Fruit fly (Drosophila melanogaster) whole organism, embryonic: ENCODE data around the gene rec.

Experiments used
- Aef1 ChIP-seq: fragments of 200-800 bp; sonication (Bioruptor generic); IDR thresholded peaks from 3 replicates; pipeline ENCODE4 v1.3.6; 2022; ENCODE audit warnings: missing biosample characterization, missing genetic modification characterization
- Bdp1 ChIP-seq: fragments of 200-800 bp; sonication (Bioruptor generic); optimal IDR thresholded peaks from 3 replicates; lab custom pipeline; 2016; ENCODE audit warnings: missing biosample characterization, missing genetic modification characterization
- CG13775 ChIP-seq: fragments of 200-800 bp; sonication (Bioruptor generic); optimal IDR thresholded peaks from 3 replicates; lab custom pipeline; 2017; ENCODE audit warnings: missing biosample characterization, mild to moderate bottlenecking, missing genetic modification characterization
- CG13894 ChIP-seq: fragments of 200-800 bp; sonication (Bioruptor generic); optimal IDR thresholded peaks from 3 replicates; lab custom pipeline; 2018; ENCODE audit warnings: missing biosample characterization, mild to moderate bottlenecking, missing genetic modification characterization, moderate library complexity
- CG14441 ChIP-seq: fragments of 200-800 bp; sonication (Bioruptor generic); IDR thresholded peaks from 2 replicates; pipeline ENCODE4 v1.3.6; 2022; ENCODE audit warnings: missing biosample characterization, missing genetic modification characterization
- CG14965 ChIP-seq: fragments of 200-800 bp; sonication (Bioruptor generic); optimal IDR thresholded peaks from 2 replicates; lab custom pipeline; 2016; ENCODE audit warnings: missing biosample characterization, missing genetic modification characterization, borderline replicate concordance
- CG17328 ChIP-seq: fragments of 200-800 bp; sonication (Bioruptor generic); IDR thresholded peaks from 2 replicates; pipeline ENCODE4 v1.3.6; 2022; ENCODE audit warnings: missing biosample characterization, missing genetic modification characterization
- CG17802 ChIP-seq: fragments of 200-800 bp; sonication (Bioruptor generic); optimal IDR thresholded peaks from 2 replicates; lab custom pipeline; 2018; ENCODE audit warnings: missing biosample characterization, mild to moderate bottlenecking, missing genetic modification characterization, moderate library complexity
- CG18619 ChIP-seq: fragments of 200-800 bp; sonication (Bioruptor generic); optimal IDR thresholded peaks from 3 replicates; lab custom pipeline; 2017; ENCODE audit warnings: missing biosample characterization, mild to moderate bottlenecking, missing genetic modification characterization
- CG2116 ChIP-seq: fragments of 200-800 bp; sonication (Bioruptor generic); optimal IDR thresholded peaks from 3 replicates; lab custom pipeline; 2018; ENCODE audit warnings: missing biosample characterization, mild to moderate bottlenecking, missing genetic modification characterization
- CG31365 ChIP-seq: fragments of 200-800 bp; sonication (Bioruptor generic); optimal IDR thresholded peaks from 2 replicates; lab custom pipeline; 2018; ENCODE audit warnings: missing biosample characterization, mild to moderate bottlenecking, missing genetic modification characterization
- CG3163 ChIP-seq: fragments of 200-800 bp; sonication (Bioruptor generic); optimal IDR thresholded peaks from 3 replicates; lab custom pipeline; 2016; ENCODE audit warnings: missing biosample characterization, missing genetic modification characterization
- CG32532 ChIP-seq: fragments of 200-800 bp; sonication (Bioruptor generic); IDR thresholded peaks from 2 replicates; pipeline ENCODE4 v1.3.6; 2022; ENCODE audit warnings: missing biosample characterization, missing genetic modification characterization
- CG33557 ChIP-seq: fragments of 200-800 bp; sonication (Bioruptor generic); optimal IDR thresholded peaks from 2 replicates; lab custom pipeline; 2019; ENCODE audit warnings: missing biosample characterization, mild to moderate bottlenecking, missing genetic modification characterization, moderate library complexity
- CG3847 ChIP-seq: fragments of 200-800 bp; sonication (Bioruptor generic); IDR thresholded peaks from 2 replicates; pipeline ENCODE4 v1.3.6; 2022; ENCODE audit warnings: missing biosample characterization, missing genetic modification characterization
- CG7987 ChIP-seq: fragments of 200-800 bp; sonication (Bioruptor generic); optimal IDR thresholded peaks from 2 replicates; lab custom pipeline; 2018; ENCODE audit warnings: missing biosample characterization, mild to moderate bottlenecking, missing genetic modification characterization, moderate library complexity
- CTCF ChIP-seq: fragments of 200-800 bp; sonication (Bioruptor generic); optimal IDR thresholded peaks from 2 replicates; lab custom pipeline; 2017; ENCODE audit warnings: missing biosample characterization, mild to moderate bottlenecking, missing genetic modification characterization, moderate library complexity
- D19A ChIP-seq: fragments of 200-800 bp; optimal IDR thresholded peaks from 3 replicates; lab custom pipeline; 2019; ENCODE audit warnings: missing biosample characterization, mild to moderate bottlenecking, missing genetic modification characterization, moderate library complexity
- Fer1 ChIP-seq: fragments of 200-800 bp; sonication (Bioruptor generic); optimal IDR thresholded peaks from 2 replicates; lab custom pipeline; 2017; ENCODE audit warnings: missing biosample characterization, mild to moderate bottlenecking, missing genetic modification characterization
- Lhr ChIP-seq: fragments of 200-800 bp; sonication (Bioruptor generic); optimal IDR thresholded peaks from 3 replicates; lab custom pipeline; 2017; ENCODE audit warnings: mild to moderate bottlenecking, missing biosample characterization, missing genetic modification reagents, missing genetic modification characterization
- Myb ChIP-seq: fragments of 200-800 bp; sonication (Bioruptor generic); optimal IDR thresholded peaks from 2 replicates; lab custom pipeline; 2016; ENCODE audit warnings: missing biosample characterization, missing genetic modification characterization
- Neu2 ChIP-seq: fragments of 200-800 bp; sonication (Bioruptor generic); optimal IDR thresholded peaks from 3 replicates; lab custom pipeline; 2016; ENCODE audit warnings: missing biosample characterization, missing genetic modification characterization, borderline replicate concordance
- Side ChIP-seq: fragments of 200-800 bp; sonication (Bioruptor generic); optimal IDR thresholded peaks from 2 replicates; lab custom pipeline; 2016; ENCODE audit warnings: missing biosample characterization, missing genetic modification characterization
- Sox102F ChIP-seq: fragments of 200-800 bp; sonication (Bioruptor generic); optimal IDR thresholded peaks from 2 replicates; lab custom pipeline; 2018; ENCODE audit warnings: missing biosample characterization, mild to moderate bottlenecking, missing genetic modification characterization, moderate library complexity
- Usf ChIP-seq: fragments of 200-800 bp; sonication (Bioruptor generic); optimal IDR thresholded peaks from 2 replicates; lab custom pipeline; 2017; ENCODE audit warnings: missing genotype, missing biosample characterization, missing genetic modification characterization
- abd-A ChIP-seq: fragments of 200-800 bp; sonication (Bioruptor generic); optimal IDR thresholded peaks from 3 replicates; lab custom pipeline; 2019; ENCODE audit warnings: missing biosample characterization, mild to moderate bottlenecking, missing genetic modification characterization, moderate library complexity
- bigmax ChIP-seq: fragments of 200-800 bp; sonication (Bioruptor generic); optimal IDR thresholded peaks from 2 replicates; lab custom pipeline; 2018; ENCODE audit warnings: missing biosample characterization, mild to moderate bottlenecking, missing genetic modification characterization
- bsh ChIP-seq, 2 experiments: fragments of 200-800 bp; sonication (Bioruptor generic); optimal IDR thresholded peaks; 2 replicates each; lab custom pipeline; 2017 to 2018; ENCODE audit warnings: mild to moderate bottlenecking in 2 of 2, missing biosample characterization in 2 of 2, missing genetic modification characterization in 2 of 2, moderate library complexity in 1 of 2
- btn ChIP-seq: fragments of 200-800 bp; sonication (Bioruptor generic); optimal IDR thresholded peaks from 2 replicates; lab custom pipeline; 2016; ENCODE audit warnings: missing biosample characterization, missing genetic modification characterization
- caup ChIP-seq: fragments of 200-800 bp; sonication (Bioruptor generic); optimal IDR thresholded peaks from 3 replicates; lab custom pipeline; 2017; ENCODE audit warnings: missing biosample characterization, mild to moderate bottlenecking, missing genetic modification characterization, moderate library complexity; ENCODE audit not compliant: severe bottlenecking
- eve ChIP-seq, 2 experiments: fragments of >200 bp; optimal IDR thresholded peaks; 2 replicates each; lab custom pipeline; 2017; ENCODE audit warnings: missing biosample characterization in 2 of 2, missing genetic modification characterization in 2 of 2
- mam ChIP-seq: fragments of 200-800 bp; sonication (Bioruptor generic); optimal IDR thresholded peaks from 3 replicates; lab custom pipeline; 2016; ENCODE audit warnings: missing biosample characterization, missing genetic modification characterization
- nerfin-2 ChIP-seq: fragments of 200-800 bp; sonication (Bioruptor generic); IDR thresholded peaks from 2 replicates; pipeline ENCODE4 v1.3.6; 2022; ENCODE audit warnings: missing biosample characterization, missing genetic modification characterization; ENCODE audit not compliant: partially characterized antibody
- onecut ChIP-seq: fragments of 200-800 bp; sonication (Bioruptor generic); IDR thresholded peaks from 2 replicates; pipeline ENCODE4 v1.3.6; 2022; ENCODE audit warnings: missing biosample characterization, missing genetic modification characterization
- pan ChIP-seq, 4 experiments: fragments of >200 bp in 3 of 4; fragments of 200-800 bp in 1 of 4; sonication (Bioruptor generic) in 1 of 4; optimal IDR thresholded peaks in 3 of 4; IDR thresholded peaks in 1 of 4; 2 replicates each; pipeline versions ENCODE4 v1.3.6 to Lab custom; 2017 to 2022; ENCODE audit warnings: missing biosample characterization in 2 of 4, missing genetic modification characterization in 2 of 4, mixed read lengths in 1 of 4
- sd ChIP-seq: fragments of 200-800 bp; sonication (Bioruptor generic); optimal IDR thresholded peaks from 3 replicates; lab custom pipeline; 2018; ENCODE audit warnings: missing biosample characterization, mild to moderate bottlenecking, missing genetic modification characterization, moderate library complexity
- sr ChIP-seq: fragments of 200-800 bp; sonication (Bioruptor generic); IDR thresholded peaks from 3 replicates; pipeline ENCODE4 v1.3.6; 2022; ENCODE audit warnings: missing biosample characterization, missing genetic modification characterization
- sug ChIP-seq: fragments of 200-800 bp; optimal IDR thresholded peaks from 2 replicates; lab custom pipeline; 2019; ENCODE audit warnings: missing biosample characterization, mild to moderate bottlenecking, missing genetic modification characterization, moderate library complexity
- vvl ChIP-seq: fragments of 200-800 bp; sonication (Bioruptor generic); IDR thresholded peaks from 2 replicates; pipeline ENCODE4 v1.3.6; 2022; ENCODE audit warnings: missing biosample characterization, missing genetic modification characterization

Gene rec

DNA sequence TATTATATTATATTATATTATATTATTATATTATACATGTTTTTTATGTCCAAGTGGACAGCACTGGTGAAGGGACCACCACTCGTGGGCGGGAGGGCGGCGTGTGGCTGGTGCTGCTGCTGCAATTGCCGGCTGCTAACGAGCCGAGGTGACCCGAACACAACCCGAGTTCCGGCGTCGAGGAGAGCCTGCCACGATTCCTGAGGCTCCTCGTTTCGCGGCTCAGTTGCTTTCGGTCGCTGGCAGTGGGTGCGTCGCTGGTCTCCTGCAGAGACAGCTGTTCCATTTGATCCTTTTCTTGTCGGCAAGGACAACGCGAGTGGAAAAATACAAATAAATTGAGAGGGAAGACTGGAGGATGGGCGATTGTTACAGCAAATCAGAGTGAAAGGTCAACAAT lies 22.1 kb downstream of the rec start (continued):
- TF ChIP-seq CG14441 (GFP tag; lab: Robert Waterston, UW) (no peak), CG18619 (GFP tag; lab: Kevin White, UChicago) (no peak), Myb (no peak), CG13894 (tag; lab: Kevin White, UChicago) (peak; percentile 11), CG7987 (no peak), CG13775 (GFP tag; lab: Kevin White, UChicago) (no peak), CG31365 (no peak), Neu2 (no peak), CG3163 (GFP tag; lab: Kevin White, UChicago) (no peak), Fer1 (GFP tag; lab: Kevin White, UChicago) (no peak), bigmax (GFP tag; lab: Kevin White, UChicago) (no peak), CG3847 (GFP tag; lab: Robert Waterston, UW) (no peak)

DNA sequence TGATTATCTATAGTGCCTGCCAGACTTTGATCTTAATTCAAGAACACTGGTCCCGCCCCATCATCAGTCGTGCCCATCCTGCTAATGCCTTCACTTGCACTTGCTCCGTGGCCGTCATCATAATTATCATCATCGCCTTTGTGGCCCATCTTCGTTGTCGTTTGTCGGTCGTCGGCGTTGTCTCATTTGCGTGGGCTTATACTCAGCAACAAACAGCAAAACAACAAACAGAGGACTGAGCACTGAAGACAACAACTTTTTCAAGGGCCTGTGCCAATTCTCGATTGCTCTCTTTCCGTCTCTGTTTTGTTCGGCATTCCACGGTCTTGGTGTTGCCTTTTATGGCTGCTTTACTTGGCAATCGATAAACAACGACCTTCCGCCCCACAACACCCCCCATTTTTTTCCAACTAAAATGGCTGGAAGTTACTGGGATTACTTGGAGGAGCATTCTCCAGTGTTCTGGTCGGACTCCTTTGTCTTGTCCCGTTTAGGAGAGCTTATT lies 24.5 kb downstream of the rec start:
- TF ChIP-seq CG17802 (no peak), CG32532 (GFP tag; lab: Robert Waterston, UW) (no peak), Sox102F (no peak), caup (GFP tag; lab: Kevin White, UChicago) (no peak), CG14965 (no peak), bsh (GFP tag; optimal IDR thresholded peaks at IDR 0.05; lab: Kevin White, UChicago) (peak in 1 of 2 experiments; percentile 48), sd (peak; percentile 41), eve (GFP tag; optimal IDR thresholded peaks at IDR 0.05; lab: Kevin White, UChicago) (no peak), nerfin-2 (no peak), CG33557 (GFP tag; lab: Kevin White, UChicago) (no peak), vvl (GFP tag; lab: Robert Waterston, UW) (no peak), onecut (GFP tag; lab: Robert Waterston, UW) (peak; percentile 44), sr (GFP tag; lab: Robert Waterston, UW) (peak; percentile 67; the same call in 2 of the 3 replicates)

DNA sequence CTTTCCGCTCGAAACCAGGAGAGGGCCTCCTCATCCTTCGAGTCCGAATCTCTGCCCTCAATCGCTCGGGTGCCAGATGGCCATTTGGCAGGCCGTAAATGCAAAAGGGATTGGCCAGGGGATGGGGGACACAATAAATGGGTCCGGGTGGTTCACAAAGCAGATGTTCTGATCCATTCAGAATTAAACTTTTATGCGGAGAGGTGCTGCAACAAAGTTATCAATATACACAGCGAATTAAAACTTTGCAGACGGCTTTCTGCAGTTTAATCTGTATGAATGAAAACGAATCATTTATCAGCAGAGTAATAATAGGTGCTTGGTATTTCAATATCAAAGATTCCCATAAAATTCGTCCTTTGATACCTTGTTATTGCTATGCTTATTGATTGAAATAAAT lies 25.1 kb downstream of the rec start:
- TF ChIP-seq Aef1 (GFP tag; lab: Robert Waterston, UW): no peak
- peak; percentile 32 for TF ChIP-seq abd-A
- TF ChIP-seq CG17328 (GFP tag; lab: Robert Waterston, UW): no peak
- no peak for TF ChIP-seq Lhr (GFP tag; lab: Kevin White, UChicago)

DNA sequence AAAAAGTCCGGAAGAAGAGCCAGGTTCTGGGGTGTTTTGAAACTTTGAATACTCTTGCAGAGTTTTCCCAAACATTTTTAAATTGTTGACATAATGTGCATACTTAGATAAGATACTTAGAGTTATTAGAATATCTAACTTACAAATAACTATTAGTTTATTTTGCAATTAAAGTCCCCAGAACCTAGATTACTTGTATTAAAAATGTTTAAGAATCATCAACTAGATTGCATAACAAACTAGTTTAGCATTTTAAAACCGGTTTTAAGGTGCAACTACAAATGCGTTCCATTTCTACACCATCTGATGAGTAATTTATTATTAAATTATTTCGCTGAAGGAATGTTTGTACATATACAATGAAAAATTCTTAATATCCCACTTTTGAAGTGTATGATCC lies 26.1 kb downstream of the rec start:
- no peak for TF ChIP-seq btn
- TF ChIP-seq D19A (tag; lab: Kevin White, UChicago): peak; percentile 68

DNA sequence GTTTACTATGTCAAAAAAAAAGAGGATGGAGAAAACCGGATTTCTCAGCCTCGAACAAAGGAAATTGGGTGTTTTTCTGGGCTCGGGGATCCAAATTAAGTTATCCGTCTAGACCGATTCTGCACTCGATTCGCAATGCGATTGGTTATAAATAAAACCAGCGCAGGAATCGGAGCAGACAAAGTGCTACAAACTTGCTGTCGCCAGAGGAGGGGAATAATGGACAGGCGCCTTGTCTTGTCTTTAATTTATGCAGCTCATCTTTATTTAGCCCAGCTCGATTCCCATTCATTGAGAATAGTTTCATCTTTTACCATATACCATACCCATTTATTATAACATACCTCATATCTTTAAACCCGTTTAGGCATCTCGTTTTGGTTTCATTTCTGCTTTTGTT lies 27.8 kb downstream of the rec start:
- TF ChIP-seq Usf (GFP tag; lab: Kevin White, UChicago) (no peak), CG2116 (GFP tag; lab: Kevin White, UChicago) (no peak), CTCF (GFP tag; lab: Kevin White, UChicago) (no peak), pan (optimal IDR thresholded peaks at IDR 0.05; lab: Kevin White, UChicago) (no peak), pan (GFP tag; optimal IDR thresholded peaks at IDR 0.05 in 1 of 2, IDR thresholded peaks at IDR 0.05 in 1 of 2) (peak in 1 of 2 experiments; percentile 13), Bdp1 (no peak), sug (tag; lab: Kevin White, UChicago) (no peak), mam (GFP tag; lab: Kevin White, UChicago) (no peak), Side (GFP tag; lab: Kevin White, UChicago) (no peak)
